Worm (Caenorhabditis elegans): ENCODE results near the gene K10C8.4.

The K10C8.4 gene

DNA sequence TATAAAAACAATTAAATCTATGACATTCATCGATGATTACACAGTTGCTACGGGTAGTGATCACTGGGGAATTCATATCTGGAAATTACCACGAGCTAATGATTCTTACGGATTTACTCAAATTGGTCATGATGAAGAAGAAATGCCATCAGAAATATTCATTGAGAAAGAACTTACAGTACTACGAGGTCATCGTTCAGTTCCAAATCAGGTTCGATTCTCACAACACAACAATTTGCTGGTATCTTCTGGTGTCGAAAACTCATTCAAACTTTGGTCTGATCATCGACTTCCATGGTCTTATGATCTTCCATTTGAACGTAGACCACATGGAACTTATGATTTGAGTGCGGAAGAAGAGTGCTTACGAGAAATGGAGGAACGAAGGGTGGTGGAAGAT is 10.4 kb downstream of the K10C8.4 start:
- TF ChIP-seq ceh-18 (tag; optimal IDR thresholded peaks at IDR 0.05) (no peak), zip-5 (tag; optimal IDR thresholded peaks at IDR 0.05) (no peak), ceh-48 (tag; optimal IDR thresholded peaks at IDR 0.05) (no peak), pat-9 (tag; optimal IDR thresholded peaks at IDR 0.05) (no peak), elt-4 (tag; optimal IDR thresholded peaks at IDR 0.05) (no peak), F13H6.1 (tag; optimal IDR thresholded peaks at IDR 0.05) (no peak), hlh-30 (tag; optimal IDR thresholded peaks at IDR 0.05; ENCODE audit: insufficient read depth) (no peak), dmd-4 (tag; optimal IDR thresholded peaks at IDR 0.05; ENCODE audit: borderline replicate concordance) (no peak), sox-2 (GFP tag; IDR thresholded peaks at IDR 0.05) (no peak), unc-3 (GFP tag; conservative IDR thresholded peaks at IDR 0.05) (no peak), unc-3 (tag; optimal IDR thresholded peaks at IDR 0.05) (no peak), lim-6 (tag; optimal IDR thresholded peaks at IDR 0.05) (no peak), unc-55 (GFP tag; optimal IDR thresholded peaks at IDR 0.05) (no peak)

DNA sequence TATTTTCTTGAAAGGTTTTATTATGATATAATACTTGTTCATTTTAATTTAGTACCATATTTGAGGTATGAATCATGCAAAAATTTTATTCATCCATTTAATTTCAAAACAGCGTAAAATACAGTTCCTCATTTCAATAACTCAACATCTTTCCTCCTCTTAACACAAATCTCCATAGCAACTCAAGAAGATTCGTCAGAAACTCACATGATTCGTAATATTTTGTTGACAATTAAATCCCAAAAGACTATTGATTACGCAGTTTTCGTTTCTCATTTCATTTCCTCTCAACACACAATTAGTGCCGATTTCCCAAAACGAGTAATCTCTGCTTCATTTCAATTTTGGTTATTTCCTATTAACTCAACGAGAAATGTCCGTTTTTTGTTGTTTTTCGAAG is 12.2 kb downstream of the K10C8.4 start, which contains the start of gene R11D1.2:
Gene R11D1.2, plus strand, starts transcription at position 301 of the 400 bp plus-strand sequence.
- no peak for TF ChIP-seq K02D7.2 (tag; optimal IDR thresholded peaks at IDR 0.05)
- no peak for TF ChIP-seq ceh-18 (tag; optimal IDR thresholded peaks at IDR 0.05)
- TF ChIP-seq tbx-7 (tag; optimal IDR thresholded peaks at IDR 0.05): no peak
- no peak for TF ChIP-seq hlh-6 (tag; optimal IDR thresholded peaks at IDR 0.05)
- no peak for TF ChIP-seq pat-9 (tag; optimal IDR thresholded peaks at IDR 0.05)
- no peak for TF ChIP-seq ceh-30 (tag; optimal IDR thresholded peaks at IDR 0.05)
- TF ChIP-seq pha-4 (tag; optimal IDR thresholded peaks at IDR 0.05): no peak
- TF ChIP-seq syd-9 (tag; optimal IDR thresholded peaks at IDR 0.05): no peak
- no peak for TF ChIP-seq unc-86 (tag; optimal IDR thresholded peaks at IDR 0.05)
- no peak for TF ChIP-seq pros-1 (tag; optimal IDR thresholded peaks at IDR 0.05)
- no peak for TF ChIP-seq ceh-45 (GFP tag; IDR thresholded peaks at IDR 0.05)
- TF ChIP-seq eyg-1 (tag; optimal IDR thresholded peaks at IDR 0.05): no peak
- TF ChIP-seq tbx-2 (tag; optimal IDR thresholded peaks at IDR 0.05): no peak
- TF ChIP-seq ceh-24 (tag; optimal IDR thresholded peaks at IDR 0.05): no peak
- TF ChIP-seq pag-3 (tag; optimal IDR thresholded peaks at IDR 0.05; ENCODE audit: borderline replicate concordance): no peak

DNA sequence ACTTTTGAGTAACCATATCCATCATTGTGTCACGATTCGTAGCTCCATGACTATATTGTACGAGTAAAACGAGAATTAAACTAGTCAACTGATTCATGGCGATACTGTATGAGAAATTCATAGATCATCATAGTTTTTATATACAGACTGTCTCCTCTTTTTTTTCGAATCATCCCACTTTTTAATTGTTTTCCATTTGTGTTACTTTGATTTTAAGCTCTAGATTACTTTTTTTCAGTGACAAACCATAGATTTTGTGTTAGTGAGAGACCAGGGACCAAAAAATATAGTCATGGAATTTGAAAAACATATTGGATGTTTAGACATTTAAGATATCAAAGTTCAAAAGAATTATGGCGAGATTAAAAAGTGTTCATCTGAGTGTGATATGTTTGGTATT is 15.9 kb downstream of the K10C8.4 start, which contains the start of gene R11D1.3:
Gene R11D1.3, minus strand, starts transcription at position 101 of the 400 bp plus-strand sequence.
- no peak for TF ChIP-seq npax-4 (tag; optimal IDR thresholded peaks at IDR 0.05)
- TF ChIP-seq ceh-31 (tag; optimal IDR thresholded peaks at IDR 0.05): no peak
- no peak for TF ChIP-seq T23F11.4 (GFP tag; optimal IDR thresholded peaks at IDR 0.05)
- no peak for TF ChIP-seq Y22D7AL.16 (tag; optimal IDR thresholded peaks at IDR 0.05)
- no peak for TF ChIP-seq eyg-1 (tag; optimal IDR thresholded peaks at IDR 0.05)
- TF ChIP-seq gmeb-2 (tag; optimal IDR thresholded peaks at IDR 0.05): no peak
- TF ChIP-seq lin-11 (tag; optimal IDR thresholded peaks at IDR 0.05): no peak
- no peak for TF ChIP-seq unc-55 (GFP tag; optimal IDR thresholded peaks at IDR 0.05)
- TF ChIP-seq ttx-3 (tag; optimal IDR thresholded peaks at IDR 0.05): no peak
- no peak for TF ChIP-seq K09A11.1 (tag; optimal IDR thresholded peaks at IDR 0.05; ENCODE audit: insufficient read depth)
- no peak for TF ChIP-seq nhr-11 (tag; optimal IDR thresholded peaks at IDR 0.05)
- TF ChIP-seq pat-9 (tag; optimal IDR thresholded peaks at IDR 0.05): no peak
- TF ChIP-seq ztf-16 (tag; optimal IDR thresholded peaks at IDR 0.05): no peak
- TF ChIP-seq ceh-9 (tag; optimal IDR thresholded peaks at IDR 0.05): no peak
- no peak for TF ChIP-seq hlh-6 (tag; optimal IDR thresholded peaks at IDR 0.05)

DNA sequence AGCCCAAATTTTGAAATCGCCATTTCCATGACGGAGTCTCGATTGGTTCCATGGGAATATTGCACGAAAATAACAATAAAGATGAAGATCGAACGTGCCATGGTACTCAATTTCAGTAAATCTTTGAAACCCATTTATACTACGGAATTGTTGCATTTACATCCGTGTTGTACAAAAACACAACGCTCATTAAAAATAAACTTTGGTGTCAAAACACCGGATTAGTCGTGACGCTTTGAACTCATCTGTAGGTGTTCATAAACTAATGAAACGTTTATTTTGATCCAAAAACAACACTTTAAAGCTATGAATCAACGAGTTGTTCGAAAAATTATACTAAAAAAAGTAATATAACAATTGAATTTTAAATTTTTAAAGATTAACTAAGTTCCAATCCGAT is 18.1 kb downstream of the K10C8.4 start, which contains the start of gene R11D1.4:
Gene R11D1.4, minus strand, starts transcription at position 101 of the 400 bp plus-strand sequence.
- TF ChIP-seq ceh-19 (GFP tag; optimal IDR thresholded peaks at IDR 0.05) (no peak), ztf-16 (tag; optimal IDR thresholded peaks at IDR 0.05) (no peak), fkh-10 (GFP tag; optimal IDR thresholded peaks at IDR 0.05) (no peak), nhr-11 (tag; optimal IDR thresholded peaks at IDR 0.05) (no peak), dmd-4 (tag; optimal IDR thresholded peaks at IDR 0.05; ENCODE audit: borderline replicate concordance) (no peak), nhr-232 (tag; optimal IDR thresholded peaks at IDR 0.05) (no peak), hlh-15 (tag; optimal IDR thresholded peaks at IDR 0.05) (no peak), ets-4 (tag; optimal IDR thresholded peaks at IDR 0.05) (no peak), ceh-9 (tag; optimal IDR thresholded peaks at IDR 0.05) (no peak), unc-86 (tag; optimal IDR thresholded peaks at IDR 0.05) (no peak), unc-55 (GFP tag; optimal IDR thresholded peaks at IDR 0.05) (no peak), nfya-1 (tag; optimal IDR thresholded peaks at IDR 0.05) (no peak), hlh-6 (tag; optimal IDR thresholded peaks at IDR 0.05) (no peak), ceh-18 (tag; optimal IDR thresholded peaks at IDR 0.05) (no peak), pha-2 (tag; optimal IDR thresholded peaks at IDR 0.05) (no peak), pax-1 (tag; optimal IDR thresholded peaks at IDR 0.05) (no peak), T23F11.4 (GFP tag; optimal IDR thresholded peaks at IDR 0.05) (no peak), Y22D7AL.16 (tag; optimal IDR thresholded peaks at IDR 0.05) (no peak), ceh-22 (tag; optimal IDR thresholded peaks at IDR 0.05) (no peak), eyg-1 (tag; optimal IDR thresholded peaks at IDR 0.05) (no peak)

All from whole organism, late embryonic.